Fruit fly (Drosophila melanogaster): ENCODE measurements around the gene CG17104.

dm6 chr2L:10672989-10673388, 4.0 kb upstream of the CG17104 start:
- TF ChIP-seq CG8478 (optimal IDR thresholded peaks at IDR 0.05): no peak
- TF ChIP-seq CTCF (optimal IDR thresholded peaks at IDR 0.05): no peak

Data from S2 (cell line).